Worm (Caenorhabditis elegans) whole organism, young adult: ENCODE results near the gene htp-2.

ENCODE experiments used
- F22D6.2 ChIP-seq: sonication (generic microtip); optimal IDR thresholded peaks from 2 replicates; lab custom pipeline; 2016; ENCODE audit warnings: mild to moderate bottlenecking, missing genetic modification characterization, missing compliant biosample characterization
- F37B4.10 ChIP-seq: fragments of 200-800 bp; sonication (Bioruptor generic); IDR thresholded peaks from 2 replicates; pipeline ENCODE4 v1.3.6; 2022; ENCODE audit warnings: missing genetic modification characterization, missing compliant biosample characterization
- F49E8.2 ChIP-seq: sonication (generic microtip); optimal IDR thresholded peaks from 3 replicates; lab custom pipeline; 2017; ENCODE audit warnings: missing genetic modification characterization, mild to moderate bottlenecking, missing compliant biosample characterization, antibody characterized with exemption, moderate library complexity; ENCODE audit not compliant: insufficient read depth
- F52B5.7 ChIP-seq: sonication (generic microtip); optimal IDR thresholded peaks from 2 replicates; lab custom pipeline; 2016; ENCODE audit warnings: mild to moderate bottlenecking, missing genetic modification characterization, missing compliant biosample characterization
- K12H6.12 ChIP-seq: fragments of 200-800 bp; sonication (Bioruptor generic); optimal IDR thresholded peaks from 2 replicates; lab custom pipeline; 2018; ENCODE audit warnings: mild to moderate bottlenecking, missing genetic modification characterization, missing compliant biosample characterization
- Y53F4B.3 ChIP-seq: fragments of 200-800 bp; sonication (Bioruptor generic); IDR thresholded peaks from 2 replicates; pipeline ENCODE4 v1.3.6; 2022; ENCODE audit warnings: missing genetic modification reagents, missing genetic modification characterization, missing compliant biosample characterization
- Y56A3A.18 ChIP-seq: fragments of 200-800 bp; sonication (Bioruptor generic); IDR thresholded peaks from 2 replicates; pipeline ENCODE4 v1.3.6; 2022; ENCODE audit warnings: missing genetic modification reagents, missing genetic modification characterization, missing compliant biosample characterization
- Y67H2A.10 ChIP-seq: fragments of 200-800 bp; sonication (Bioruptor generic); conservative IDR thresholded peaks from 2 replicates; pipeline ENCODE4 v1.3.6; 2022; ENCODE audit warnings: missing genetic modification reagents, missing genetic modification characterization, missing compliant biosample characterization
- Y79H2A.3 ChIP-seq: fragments of 200-800 bp; sonication (Bioruptor generic); conservative IDR thresholded peaks from 2 replicates; pipeline ENCODE4 v1.3.6; 2022; ENCODE audit warnings: missing genetic modification reagents, missing genetic modification characterization, missing compliant biosample characterization
- Y95B8A.8 ChIP-seq: fragments of 200-800 bp; sonication (Bioruptor generic); IDR thresholded peaks from 2 replicates; pipeline ENCODE4 v1.3.6; 2022; ENCODE audit warnings: missing genetic modification reagents, missing genetic modification characterization, missing compliant biosample characterization
- aptf-2 ChIP-seq: fragments of 200-800 bp; sonication (Bioruptor generic); conservative IDR thresholded peaks from 2 replicates; pipeline ENCODE4 v1.3.6; 2022; ENCODE audit warnings: missing genetic modification reagents, missing genetic modification characterization, missing compliant biosample characterization
- atf-7 ChIP-seq: sonication (generic microtip); optimal IDR thresholded peaks from 2 replicates; lab custom pipeline; 2017; ENCODE audit warnings: mild to moderate bottlenecking, missing genetic modification characterization, missing compliant biosample characterization
- attf-5 ChIP-seq: fragments of 200-800 bp; sonication (Bioruptor generic); optimal IDR thresholded peaks from 2 replicates; lab custom pipeline; 2018; ENCODE audit warnings: mild to moderate bottlenecking, missing genetic modification characterization, missing compliant biosample characterization
- ccch-3 ChIP-seq: fragments of 200-800 bp; sonication (Bioruptor generic); optimal IDR thresholded peaks from 2 replicates; lab custom pipeline; 2018; ENCODE audit warnings: mild to moderate bottlenecking, missing genetic modification characterization, missing compliant biosample characterization
- ceh-100 ChIP-seq: fragments of 200-800 bp; sonication (Bioruptor generic); IDR thresholded peaks from 2 replicates; pipeline ENCODE4 v1.3.6; 2022; ENCODE audit warnings: missing genetic modification reagents, missing genetic modification characterization, missing compliant biosample characterization
- ceh-27 ChIP-seq: fragments of 200-800 bp; sonication (Bioruptor generic); optimal IDR thresholded peaks from 2 replicates; lab custom pipeline; 2018; ENCODE audit warnings: mild to moderate bottlenecking, missing genetic modification characterization, moderate library complexity, missing compliant biosample characterization
- ceh-58 ChIP-seq: fragments of 200-800 bp; sonication (Bioruptor generic); IDR thresholded peaks from 2 replicates; pipeline ENCODE4 v1.3.6; 2022; ENCODE audit warnings: missing genetic modification characterization, missing compliant biosample characterization
- ceh-91 ChIP-seq: fragments of 200-800 bp; sonication (Bioruptor generic); IDR thresholded peaks from 2 replicates; pipeline ENCODE4 v1.3.6; 2022; ENCODE audit warnings: missing genetic modification reagents, missing genetic modification characterization, missing compliant biosample characterization
- die-1 ChIP-seq: sonication (generic microtip); optimal IDR thresholded peaks from 2 replicates; lab custom pipeline; 2016; ENCODE audit warnings: missing genotype, mild to moderate bottlenecking, missing genetic modification characterization, missing compliant biosample characterization
- dpff-1 ChIP-seq: sonication (generic microtip); optimal IDR thresholded peaks from 2 replicates; lab custom pipeline; 2017; ENCODE audit warnings: mild to moderate bottlenecking, missing genetic modification characterization, missing compliant biosample characterization
- dpl-1 ChIP-seq: fragments of 150-350 bp; optimal IDR thresholded peaks from 2 replicates; lab custom pipeline; 2014; ENCODE audit warnings: missing biosample characterization, missing genetic modification reagents, missing genetic modification characterization
- egl-44 ChIP-seq: fragments of 200-800 bp; sonication (Bioruptor generic); IDR thresholded peaks from 2 replicates; pipeline ENCODE4 v1.3.6; 2022; ENCODE audit warnings: missing genetic modification reagents, missing genetic modification characterization, missing compliant biosample characterization
- hlh-12 ChIP-seq: sonication (generic microtip); optimal IDR thresholded peaks from 2 replicates; lab custom pipeline; 2016; ENCODE audit warnings: missing genetic modification characterization, missing compliant biosample characterization
- hmg-1.2 ChIP-seq: fragments of 200-800 bp; sonication (Bioruptor generic); IDR thresholded peaks from 2 replicates; pipeline ENCODE4 v1.3.6; 2022; ENCODE audit warnings: missing genetic modification reagents, missing genetic modification characterization, missing compliant biosample characterization
- let-607 ChIP-seq, 2 experiments: fragments of 200-800 bp in 1 of 2; sonication (Bioruptor generic) in 1 of 2; sonication (generic microtip) in 1 of 2; optimal IDR thresholded peaks; 2 replicates each; lab custom pipeline; 2016 to 2018; ENCODE audit warnings: mild to moderate bottlenecking in 2 of 2, missing compliant biosample characterization in 2 of 2, missing genetic modification characterization in 2 of 2, moderate library complexity in 2 of 2, missing genotype in 1 of 2
- lin-54 ChIP-seq: fragments of 200-800 bp; sonication (Bioruptor generic); optimal IDR thresholded peaks from 2 replicates; lab custom pipeline; 2018; ENCODE audit warnings: mild to moderate bottlenecking, missing genetic modification characterization, missing compliant biosample characterization
- lsy-27 ChIP-seq: sonication (generic microtip); optimal IDR thresholded peaks from 2 replicates; lab custom pipeline; 2017; ENCODE audit warnings: missing genetic modification characterization, mild to moderate bottlenecking, missing compliant biosample characterization, antibody characterized with exemption, missing genotype, borderline replicate concordance; ENCODE audit not compliant: insufficient read depth
- mcd-1 ChIP-seq: fragments of 200-800 bp; sonication (Bioruptor generic); IDR thresholded peaks from 2 replicates; pipeline ENCODE4 v1.3.6; 2022; ENCODE audit warnings: missing genetic modification reagents, missing genetic modification characterization, missing compliant biosample characterization
- mel-28 ChIP-seq: sonication (generic microtip); optimal IDR thresholded peaks from 2 replicates; lab custom pipeline; 2016; ENCODE audit warnings: borderline replicate concordance, mild to moderate bottlenecking, missing genetic modification characterization, missing compliant biosample characterization
- mes-4 ChIP-seq: sonication (generic microtip); optimal IDR thresholded peaks from 2 replicates; lab custom pipeline; 2016; ENCODE audit warnings: missing genotype, missing genetic modification characterization, missing compliant biosample characterization
- mxl-1 ChIP-seq: sonication (generic microtip); optimal IDR thresholded peaks from 2 replicates; lab custom pipeline; 2016; ENCODE audit warnings: missing genetic modification characterization, missing compliant biosample characterization
- nfya-1 ChIP-seq: sonication (generic microtip); optimal IDR thresholded peaks from 2 replicates; lab custom pipeline; 2017; ENCODE audit warnings: antibody characterized with exemption, missing compliant biosample characterization, missing genetic modification characterization, borderline replicate concordance; ENCODE audit not compliant: insufficient read depth
- nfyb-1 ChIP-seq: fragments of 200-800 bp; sonication (Bioruptor generic); IDR thresholded peaks from 2 replicates; pipeline ENCODE4 v1.3.6; 2022; ENCODE audit warnings: missing genetic modification reagents, missing genetic modification characterization, missing compliant biosample characterization
- nhr-179 ChIP-seq: sonication (generic microtip); optimal IDR thresholded peaks from 2 replicates; lab custom pipeline; 2016; ENCODE audit warnings: mild to moderate bottlenecking, missing genetic modification characterization, missing compliant biosample characterization
- nhr-80 ChIP-seq: sonication (generic microtip); optimal IDR thresholded peaks from 2 replicates; lab custom pipeline; 2016; ENCODE audit warnings: missing genetic modification characterization, missing compliant biosample characterization
- nhr-90 ChIP-seq: sonication (generic microtip); optimal IDR thresholded peaks from 2 replicates; lab custom pipeline; 2016; ENCODE audit warnings: missing genotype, mild to moderate bottlenecking, missing genetic modification characterization, missing compliant biosample characterization
- rec-8 ChIP-seq, 2 experiments: sonication (generic microtip); optimal IDR thresholded peaks; 2 replicates each; lab custom pipeline; 2016; ENCODE audit warnings: mild to moderate bottlenecking in 2 of 2, missing genetic modification characterization in 2 of 2, missing genetic modification reagents in 2 of 2, missing genotype in 2 of 2, missing biosample characterization in 1 of 2, missing compliant biosample characterization in 1 of 2, moderate library complexity in 1 of 2
- rpc-1 ChIP-seq, 2 experiments: fragments of 150-350 bp in 1 of 2; sonication (generic microtip) in 1 of 2; optimal IDR thresholded peaks; 2 replicates each; lab custom pipeline; 2014 to 2018; ENCODE audit warnings: missing biosample characterization in 1 of 2, missing genetic modification characterization in 1 of 2, missing genetic modification reagents in 1 of 2, missing genotype in 1 of 2
- somi-1 ChIP-seq: fragments of 200-800 bp; sonication (Bioruptor generic); optimal IDR thresholded peaks from 2 replicates; lab custom pipeline; 2018; ENCODE audit warnings: mild to moderate bottlenecking, missing genetic modification characterization, missing compliant biosample characterization
- sptf-2 ChIP-seq: fragments of 200-800 bp; sonication (Bioruptor generic); optimal IDR thresholded peaks from 2 replicates; lab custom pipeline; 2018; ENCODE audit warnings: mild to moderate bottlenecking, missing genetic modification characterization, missing compliant biosample characterization
- tlf-1 ChIP-seq: fragments of 200-800 bp; sonication (Bioruptor generic); optimal IDR thresholded peaks from 2 replicates; lab custom pipeline; 2018; ENCODE audit warnings: mild to moderate bottlenecking, missing genetic modification characterization, missing compliant biosample characterization
- unc-130 ChIP-seq: sonication (generic microtip); optimal IDR thresholded peaks from 2 replicates; lab custom pipeline; 2016; ENCODE audit warnings: missing genetic modification reagents, missing genetic modification characterization, missing compliant biosample characterization
- unc-62 ChIP-seq: fragments of 150-350 bp; optimal IDR thresholded peaks from 2 replicates; lab custom pipeline; 2014; ENCODE audit warnings: missing biosample characterization, missing genetic modification reagents, missing genetic modification characterization
- xnd-1 ChIP-seq: sonication (generic microtip); optimal IDR thresholded peaks from 2 replicates; lab custom pipeline; 2016; ENCODE audit warnings: missing genotype, missing genetic modification reagents, missing genetic modification characterization, missing compliant biosample characterization
- ztf-25 ChIP-seq: fragments of 200-800 bp; sonication (Bioruptor generic); IDR thresholded peaks from 2 replicates; pipeline ENCODE4 v1.3.6; 2022; ENCODE audit warnings: missing genetic modification reagents, missing genetic modification characterization, missing compliant biosample characterization
- ztf-26 ChIP-seq: sonication (generic microtip); optimal IDR thresholded peaks from 2 replicates; lab custom pipeline; 2017; ENCODE audit warnings: missing genetic modification characterization, missing compliant biosample characterization
- ztf-3 ChIP-seq: fragments of 200-800 bp; sonication (Bioruptor generic); optimal IDR thresholded peaks from 2 replicates; lab custom pipeline; 2018; ENCODE audit warnings: mild to moderate bottlenecking, missing genetic modification characterization, missing compliant biosample characterization
- ztf-6 ChIP-seq: fragments of 200-800 bp; sonication (Bioruptor generic); IDR thresholded peaks from 2 replicates; pipeline ENCODE4 v1.3.6; 2022; ENCODE audit warnings: missing genetic modification reagents, missing genetic modification characterization, missing compliant biosample characterization

The htp-2 gene

ce11 chrIV:6421183-6421635 is 1.9 kb downstream of the htp-2 start, which contains the start of gene puf-11 (continued):
- TF ChIP-seq unc-130 (peak; percentile 79), lin-54 (GFP tag; lab: Kevin White, UChicago) (peak; percentile 84), ceh-100 (GFP tag; lab: Robert Waterston, UW) (0 out of 2 replicates have a peak, but pooled peaks have one; percentile 17), dpff-1 (tag; lab: Kevin White, UChicago) (no peak), hlh-12 (tag; lab: Kevin White, UChicago) (no peak), tlf-1 (GFP tag; lab: Kevin White, UChicago) (peak; percentile 86), mes-4 (tag; lab: Kevin White, UChicago) (no peak), Y53F4B.3 (GFP tag; lab: Robert Waterston, UW) (no peak), mcd-1 (GFP tag; lab: Robert Waterston, UW) (peak; percentile 58; the same call in 1 of the 2 replicates), Y67H2A.10 (GFP tag; lab: Robert Waterston, UW) (0 out of 2 replicates have a peak, but pooled peaks have one; percentile 25), sptf-2 (GFP tag; lab: Kevin White, UChicago) (no peak), ztf-6 (GFP tag; lab: Robert Waterston, UW) (no peak), K12H6.12 (tag; lab: Kevin White, UChicago) (no peak), attf-5 (no peak), mxl-1 (no peak), nfyb-1 (no peak), aptf-2 (GFP tag; lab: Robert Waterston, UW) (no peak), F52B5.7 (tag; lab: Kevin White, UChicago) (no peak), F22D6.2 (tag; lab: Kevin White, UChicago) (no peak), F49E8.2 (tag; lab: Kevin White, UChicago) (peak; percentile 73), ceh-27 (GFP tag; lab: Kevin White, UChicago) (no peak), atf-7 (tag; lab: Kevin White, UChicago) (no peak), rpc-1 (optimal IDR thresholded peaks at IDR 0.05; lab: Kevin White, UChicago) (no peak), rpc-1 (tag; optimal IDR thresholded peaks at IDR 0.05; lab: Kevin White, UChicago) (no peak), lsy-27 (tag; lab: Kevin White, UChicago) (no peak), ztf-26 (tag; lab: Kevin White, UChicago) (no peak), ztf-25 (GFP tag; lab: Robert Waterston, UW) (no peak), mel-28 (tag; lab: Kevin White, UChicago) (no peak), nhr-179 (tag; lab: Kevin White, UChicago) (no peak), Y56A3A.18 (GFP tag; lab: Robert Waterston, UW) (no peak), ccch-3 (no peak), dpl-1 (GFP tag; lab: Kevin White, UChicago) (peak; percentile 91), xnd-1 (tag; lab: Kevin White, UChicago) (peak; percentile 99), ceh-91 (GFP tag; lab: Robert Waterston, UW) (peak; percentile 96), Y95B8A.8 (peak; percentile 61; the same call in 1 of the 2 replicates), rec-8 (tag; optimal IDR thresholded peaks at IDR 0.05; lab: Kevin White, UChicago) (peak in 1 of 2 experiments; percentile 40), let-607 (tag; optimal IDR thresholded peaks at IDR 0.05; lab: Kevin White, UChicago) (no peak), nhr-90 (no peak), Y79H2A.3 (GFP tag; lab: Robert Waterston, UW) (0 out of 2 replicates have a peak, but pooled peaks have one; percentile 27), nhr-80 (no peak), hmg-1.2 (peak; percentile 67), egl-44 (GFP tag; lab: Robert Waterston, UW) (no peak), somi-1 (no peak), ztf-3 (GFP tag; lab: Kevin White, UChicago) (no peak), ceh-58 (GFP tag; lab: Robert Waterston, UW) (no peak), F37B4.10 (GFP tag; lab: Robert Waterston, UW) (no peak), nfya-1 (tag; lab: Kevin White, UChicago) (no peak), unc-62 (GFP tag; lab: Kevin White, UChicago) (no peak), die-1 (tag; lab: Kevin White, UChicago) (no peak)
